Worm (Caenorhabditis elegans) whole organism, L2 larva: Measurements from ENCODE around the gene hap-1.

Source experiments
- crh-2 ChIP-seq: sonication (generic microtip); optimal IDR thresholded peaks from 2 replicates; lab custom pipeline; 2017; ENCODE audit warnings: missing biosample characterization, missing genetic modification characterization
- mdl-1 ChIP-seq, 2 experiments: fragments of 150-350 bp in 1 of 2; sonication (generic microtip) in 1 of 2; optimal IDR thresholded peaks; 2 replicates each; lab custom pipeline; 2017; ENCODE audit warnings: missing biosample characterization in 2 of 2, missing genetic modification characterization in 2 of 2
- nhr-77 ChIP-seq: fragments of 150-350 bp; optimal IDR thresholded peaks from 2 replicates; lab custom pipeline; 2014; ENCODE audit warnings: missing biosample characterization, missing genetic modification characterization
- sma-3 ChIP-seq: sonication (generic microtip); optimal IDR thresholded peaks from 2 replicates; lab custom pipeline; 2016; ENCODE audit warnings: missing genetic modification reagents, missing genetic modification characterization, missing compliant biosample characterization
- unc-62 ChIP-seq: fragments of 150-350 bp; optimal IDR thresholded peaks from 2 replicates; lab custom pipeline; 2014; ENCODE audit warnings: missing biosample characterization, missing genetic modification reagents, missing genetic modification characterization

- TF ChIP-seq nhr-77 (tag; lab: Kevin White, UChicago) (no peak), mdl-1 (tag; optimal IDR thresholded peaks at IDR 0.05; lab: Kevin White, UChicago) (no peak), unc-62 (GFP tag; lab: Kevin White, UChicago) (no peak), crh-2 (tag; lab: Kevin White, UChicago) (no peak), sma-3 (no peak)
Measured at ce11 chrIII:5294281-5294680, 30.5 kb downstream of the hap-1 start.
